Worm (Caenorhabditis elegans): ENCODE data around the gene srx-22.

DNA sequence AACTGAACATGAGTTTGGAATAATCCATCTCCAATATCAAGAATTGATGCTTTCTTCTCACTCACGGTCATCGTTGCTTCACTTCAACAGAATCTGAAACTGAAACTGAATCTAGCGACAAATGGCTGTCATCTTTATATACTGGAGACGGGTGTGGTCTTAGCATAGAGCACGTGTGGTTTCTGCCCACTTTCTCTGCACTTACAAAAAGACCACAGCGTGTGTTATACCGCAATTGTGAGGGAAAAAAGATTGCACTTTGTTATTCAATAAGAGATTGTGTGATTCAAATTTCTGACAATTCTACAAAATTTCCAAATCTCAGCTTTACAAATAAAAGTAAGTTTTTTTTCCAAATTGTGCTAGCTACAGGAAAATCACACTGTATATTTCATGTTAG, 33.6 kb upstream of the srx-22 start, which contains the start of gene F48G7.12:
- TF ChIP-seq nhr-76 (tag; optimal IDR thresholded peaks at IDR 0.05) (no peak), snpc-4 (tag; optimal IDR thresholded peaks at IDR 0.05) (no peak), sox-4 (tag; optimal IDR thresholded peaks at IDR 0.05) (no peak), lin-14 (GFP tag; optimal IDR thresholded peaks at IDR 0.05) (no peak), ztf-11 (tag; optimal IDR thresholded peaks at IDR 0.05) (no peak), unc-62 (GFP tag; optimal IDR thresholded peaks at IDR 0.05) (no peak), egl-27 (tag; optimal IDR thresholded peaks at IDR 0.05) (no peak), unc-130 (tag; optimal IDR thresholded peaks at IDR 0.05) (no peak), unc-98 (GFP tag; IDR thresholded peaks at IDR 0.05) (no peak)

Data from whole organism, L1 larva.